Worm (Caenorhabditis elegans) whole organism, young adult: ENCODE measurements around the gene F19C7.8.

Experiments
- B0019.2 ChIP-seq: fragments of 200-800 bp; sonication (Bioruptor generic); conservative IDR thresholded peaks from 2 replicates; pipeline ENCODE4 v1.3.6; 2022; ENCODE audit warnings: missing genetic modification reagents, missing genetic modification characterization, missing compliant biosample characterization
- B0336.3 ChIP-seq: fragments of 200-800 bp; sonication (Bioruptor generic); IDR thresholded peaks from 2 replicates; pipeline ENCODE4 v1.3.6; 2022; ENCODE audit warnings: missing genetic modification characterization, missing compliant biosample characterization
- C17E4.6 ChIP-seq: fragments of 200-800 bp; sonication (Bioruptor generic); IDR thresholded peaks from 2 replicates; pipeline ENCODE4 v1.3.6; 2022; ENCODE audit warnings: missing genetic modification reagents, missing genetic modification characterization, missing compliant biosample characterization
- D2030.7 ChIP-seq: fragments of 200-800 bp; sonication (Bioruptor generic); IDR thresholded peaks from 2 replicates; pipeline ENCODE4 v1.3.6; 2022; ENCODE audit warnings: missing genetic modification reagents, missing genetic modification characterization, missing compliant biosample characterization
- F10E7.11 ChIP-seq: sonication (generic microtip); optimal IDR thresholded peaks from 2 replicates; lab custom pipeline; 2017; ENCODE audit warnings: mild to moderate bottlenecking, missing genetic modification characterization, moderate library complexity, missing compliant biosample characterization
- F22D6.2 ChIP-seq: sonication (generic microtip); optimal IDR thresholded peaks from 2 replicates; lab custom pipeline; 2016; ENCODE audit warnings: mild to moderate bottlenecking, missing genetic modification characterization, missing compliant biosample characterization
- F33H1.4 ChIP-seq: fragments of 200-800 bp; sonication (Bioruptor generic); IDR thresholded peaks from 2 replicates; pipeline ENCODE4 v1.3.6; 2022; ENCODE audit warnings: missing genetic modification reagents, missing genetic modification characterization, missing compliant biosample characterization
- F49E8.2 ChIP-seq: sonication (generic microtip); optimal IDR thresholded peaks from 3 replicates; lab custom pipeline; 2017; ENCODE audit warnings: missing genetic modification characterization, mild to moderate bottlenecking, missing compliant biosample characterization, antibody characterized with exemption, moderate library complexity; ENCODE audit not compliant: insufficient read depth
- F52B5.7 ChIP-seq: sonication (generic microtip); optimal IDR thresholded peaks from 2 replicates; lab custom pipeline; 2016; ENCODE audit warnings: mild to moderate bottlenecking, missing genetic modification characterization, missing compliant biosample characterization
- Y95B8A.8 ChIP-seq: fragments of 200-800 bp; sonication (Bioruptor generic); IDR thresholded peaks from 2 replicates; pipeline ENCODE4 v1.3.6; 2022; ENCODE audit warnings: missing genetic modification reagents, missing genetic modification characterization, missing compliant biosample characterization
- ZK185.1 ChIP-seq: sonication (generic microtip); optimal IDR thresholded peaks from 2 replicates; lab custom pipeline; 2016; ENCODE audit warnings: mild to moderate bottlenecking, missing genetic modification characterization, missing compliant biosample characterization; ENCODE audit not compliant: poor library complexity, severe bottlenecking
- akir-1 ChIP-seq: fragments of 200-800 bp; sonication (Bioruptor generic); optimal IDR thresholded peaks from 2 replicates; lab custom pipeline; 2018; ENCODE audit warnings: mild to moderate bottlenecking, missing genetic modification characterization, moderate library complexity, missing compliant biosample characterization
- aptf-3 ChIP-seq: fragments of 200-800 bp; sonication (Bioruptor generic); IDR thresholded peaks from 2 replicates; pipeline ENCODE4 v1.3.6; 2022; ENCODE audit warnings: missing genetic modification characterization, missing compliant biosample characterization
- athp-1 ChIP-seq: sonication (generic microtip); optimal IDR thresholded peaks from 2 replicates; lab custom pipeline; 2017; ENCODE audit warnings: mild to moderate bottlenecking, missing genetic modification characterization, missing compliant biosample characterization
- attf-6 ChIP-seq: fragments of 200-800 bp; sonication (Bioruptor generic); IDR thresholded peaks from 2 replicates; pipeline ENCODE4 v1.3.6; 2022; ENCODE audit warnings: missing genetic modification reagents, missing genetic modification characterization, missing compliant biosample characterization
- bed-1 ChIP-seq: fragments of 200-800 bp; sonication (Bioruptor generic); IDR thresholded peaks from 2 replicates; pipeline ENCODE4 v1.3.6; 2022; ENCODE audit warnings: missing genetic modification reagents, missing genetic modification characterization, missing compliant biosample characterization
- ceh-91 ChIP-seq: fragments of 200-800 bp; sonication (Bioruptor generic); IDR thresholded peaks from 2 replicates; pipeline ENCODE4 v1.3.6; 2022; ENCODE audit warnings: missing genetic modification reagents, missing genetic modification characterization, missing compliant biosample characterization
- dox-1 ChIP-seq: fragments of 200-800 bp; sonication (Bioruptor generic); IDR thresholded peaks from 2 replicates; pipeline ENCODE4 v1.3.6; 2022; ENCODE audit warnings: missing genetic modification reagents, missing genetic modification characterization, missing compliant biosample characterization
- dpff-1 ChIP-seq: sonication (generic microtip); optimal IDR thresholded peaks from 2 replicates; lab custom pipeline; 2017; ENCODE audit warnings: mild to moderate bottlenecking, missing genetic modification characterization, missing compliant biosample characterization
- dpl-1 ChIP-seq: fragments of 150-350 bp; optimal IDR thresholded peaks from 2 replicates; lab custom pipeline; 2014; ENCODE audit warnings: missing biosample characterization, missing genetic modification reagents, missing genetic modification characterization
- efl-1 ChIP-seq: fragments of 150-350 bp; optimal IDR thresholded peaks from 2 replicates; lab custom pipeline; 2014; ENCODE audit warnings: missing biosample characterization, missing genetic modification reagents, missing genetic modification characterization
- ekl-4 ChIP-seq: fragments of 200-800 bp; sonication (Bioruptor generic); IDR thresholded peaks from 2 replicates; pipeline ENCODE4 v1.3.6; 2022; ENCODE audit warnings: missing genetic modification reagents, missing genetic modification characterization, missing compliant biosample characterization
- ets-4 ChIP-seq: fragments of 200-800 bp; sonication (Bioruptor generic); optimal IDR thresholded peaks from 2 replicates; lab custom pipeline; 2018; ENCODE audit warnings: mild to moderate bottlenecking, missing genetic modification characterization, missing compliant biosample characterization
- him-1 ChIP-seq: sonication (generic microtip); optimal IDR thresholded peaks from 2 replicates; lab custom pipeline; 2016; ENCODE audit warnings: missing genotype, missing genetic modification reagents, missing genetic modification characterization, missing compliant biosample characterization
- hlh-26 ChIP-seq: fragments of 200-800 bp; sonication (Bioruptor generic); conservative IDR thresholded peaks from 2 replicates; pipeline ENCODE4 v1.3.6; 2022; ENCODE audit warnings: missing genetic modification reagents, missing genetic modification characterization, missing compliant biosample characterization
- hmg-1.2 ChIP-seq: fragments of 200-800 bp; sonication (Bioruptor generic); IDR thresholded peaks from 2 replicates; pipeline ENCODE4 v1.3.6; 2022; ENCODE audit warnings: missing genetic modification reagents, missing genetic modification characterization, missing compliant biosample characterization
- hrde-1 ChIP-seq: sonication (generic microtip); optimal IDR thresholded peaks from 2 replicates; lab custom pipeline; 2016; ENCODE audit warnings: missing genetic modification characterization, mild to moderate bottlenecking, missing compliant biosample characterization, moderate library complexity, missing genotype, missing genetic modification reagents, borderline replicate concordance
- hsf-1 ChIP-seq: fragments of 200-800 bp; sonication (Bioruptor generic); IDR thresholded peaks from 2 replicates; pipeline ENCODE4 v1.3.6; 2022; ENCODE audit warnings: missing genetic modification reagents, missing genetic modification characterization, missing compliant biosample characterization
- let-607 ChIP-seq, 2 experiments: fragments of 200-800 bp in 1 of 2; sonication (Bioruptor generic) in 1 of 2; sonication (generic microtip) in 1 of 2; optimal IDR thresholded peaks; 2 replicates each; lab custom pipeline; 2016 to 2018; ENCODE audit warnings: mild to moderate bottlenecking in 2 of 2, missing compliant biosample characterization in 2 of 2, missing genetic modification characterization in 2 of 2, moderate library complexity in 2 of 2, missing genotype in 1 of 2
- lin-35 ChIP-seq, 3 experiments: fragments of 150-350 bp in 2 of 3; sonication (generic microtip) in 1 of 3; optimal IDR thresholded peaks; 2 replicates each; lab custom pipeline; 2014 to 2018; ENCODE audit warnings: missing biosample characterization in 3 of 3, missing genetic modification characterization in 3 of 3, missing genetic modification reagents in 3 of 3
- lin-40 ChIP-seq: sonication (generic microtip); optimal IDR thresholded peaks from 2 replicates; lab custom pipeline; 2016; ENCODE audit warnings: missing genetic modification characterization, mild to moderate bottlenecking, missing compliant biosample characterization, missing genotype, missing genetic modification reagents
- lin-54 ChIP-seq: fragments of 200-800 bp; sonication (Bioruptor generic); optimal IDR thresholded peaks from 2 replicates; lab custom pipeline; 2018; ENCODE audit warnings: mild to moderate bottlenecking, missing genetic modification characterization, missing compliant biosample characterization
- lsl-1 ChIP-seq: fragments of 200-800 bp; sonication (Bioruptor generic); optimal IDR thresholded peaks from 2 replicates; lab custom pipeline; 2018; ENCODE audit warnings: mild to moderate bottlenecking, missing genetic modification characterization, moderate library complexity, missing compliant biosample characterization
- madf-8 ChIP-seq: fragments of 200-800 bp; sonication (Bioruptor generic); conservative IDR thresholded peaks from 2 replicates; pipeline ENCODE4 v1.3.6; 2022; ENCODE audit warnings: missing genetic modification reagents, missing genetic modification characterization, missing compliant biosample characterization
- mcd-1 ChIP-seq: fragments of 200-800 bp; sonication (Bioruptor generic); IDR thresholded peaks from 2 replicates; pipeline ENCODE4 v1.3.6; 2022; ENCODE audit warnings: missing genetic modification reagents, missing genetic modification characterization, missing compliant biosample characterization
- mxl-1 ChIP-seq: sonication (generic microtip); optimal IDR thresholded peaks from 2 replicates; lab custom pipeline; 2016; ENCODE audit warnings: missing genetic modification characterization, missing compliant biosample characterization
- nfya-1 ChIP-seq: sonication (generic microtip); optimal IDR thresholded peaks from 2 replicates; lab custom pipeline; 2017; ENCODE audit warnings: antibody characterized with exemption, missing compliant biosample characterization, missing genetic modification characterization, borderline replicate concordance; ENCODE audit not compliant: insufficient read depth
- nhr-120 ChIP-seq: fragments of 200-800 bp; sonication (Bioruptor generic); IDR thresholded peaks from 2 replicates; pipeline ENCODE4 v1.3.6; 2022; ENCODE audit warnings: missing genetic modification characterization, missing compliant biosample characterization
- nhr-80 ChIP-seq: sonication (generic microtip); optimal IDR thresholded peaks from 2 replicates; lab custom pipeline; 2016; ENCODE audit warnings: missing genetic modification characterization, missing compliant biosample characterization
- pha-4 ChIP-seq: fragments of 150-350 bp; sonication (generic microtip); optimal IDR thresholded peaks from 2 replicates; lab custom pipeline; 2014; ENCODE audit warnings: missing biosample characterization, missing genetic modification reagents, missing genetic modification characterization
- rcor-1 ChIP-seq: fragments of 200-800 bp; sonication (Bioruptor generic); IDR thresholded peaks from 2 replicates; pipeline ENCODE4 v1.3.6; 2022; ENCODE audit warnings: missing genetic modification reagents, missing genetic modification characterization, missing compliant biosample characterization
- snpc-1.3 ChIP-seq: sonication (generic microtip); optimal IDR thresholded peaks from 2 replicates; lab custom pipeline; 2017; ENCODE audit warnings: missing genetic modification characterization, mild to moderate bottlenecking, missing compliant biosample characterization, antibody characterized with exemption, moderate library complexity, missing genotype, missing genetic modification reagents; ENCODE audit not compliant: insufficient read depth
- unc-130 ChIP-seq: sonication (generic microtip); optimal IDR thresholded peaks from 2 replicates; lab custom pipeline; 2016; ENCODE audit warnings: missing genetic modification reagents, missing genetic modification characterization, missing compliant biosample characterization
- zfh-2 ChIP-seq: fragments of 200-800 bp; sonication (Bioruptor generic); conservative IDR thresholded peaks from 2 replicates; pipeline ENCODE4 v1.3.6; 2022; ENCODE audit warnings: missing genetic modification reagents, missing genetic modification characterization, missing compliant biosample characterization
- ztf-18 ChIP-seq: sonication (generic microtip); optimal IDR thresholded peaks from 2 replicates; lab custom pipeline; 2016; ENCODE audit warnings: missing genotype, mild to moderate bottlenecking, missing genetic modification characterization, missing compliant biosample characterization

The F19C7.8 gene

DNA sequence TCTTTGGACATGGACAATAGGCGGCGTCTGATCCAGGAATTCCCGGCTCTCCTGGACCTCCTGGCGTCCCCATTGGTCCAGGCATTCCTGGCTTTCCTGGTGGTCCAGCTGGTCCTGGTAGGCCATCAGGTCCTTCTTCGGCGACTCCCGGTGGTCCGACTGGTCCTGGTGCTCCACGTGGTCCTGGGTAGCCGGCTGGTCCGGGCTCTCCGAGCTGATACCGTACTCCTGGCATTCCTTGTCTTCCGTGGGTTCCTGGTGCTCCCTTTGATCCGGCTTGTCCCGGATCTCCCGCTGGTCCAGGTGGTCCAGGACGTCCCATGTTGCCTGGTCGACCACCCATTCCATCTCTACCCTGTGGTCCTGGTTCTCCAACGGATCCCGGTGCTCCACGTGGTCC lies 18.1 kb upstream of the F19C7.8 start (continued):
- TF ChIP-seq lin-40 (tag; lab: Kevin White, UChicago): no peak
- TF ChIP-seq ZK185.1: no peak
- TF ChIP-seq lin-35 (GFP tag; optimal IDR thresholded peaks at IDR 0.05; lab: Kevin White, UChicago): no peak
- TF ChIP-seq B0336.3 (GFP tag; lab: Robert Waterston, UW): 0 out of 2 replicates have a peak, but pooled peaks have one; percentile 14
- TF ChIP-seq hmg-1.2 (GFP tag; lab: Robert Waterston, UW): no peak
- no peak for TF ChIP-seq bed-1 (GFP tag; lab: Robert Waterston, UW)
- peak; percentile 92 for TF ChIP-seq zfh-2 (GFP tag; lab: Robert Waterston, UW)
- no peak for TF ChIP-seq nfya-1 (tag; lab: Kevin White, UChicago)
- no peak for TF ChIP-seq F22D6.2 (tag; lab: Kevin White, UChicago)
- TF ChIP-seq hsf-1 (GFP tag; lab: Robert Waterston, UW): no peak
- TF ChIP-seq mxl-1 (tag; lab: Kevin White, UChicago): no peak

- TF ChIP-seq mcd-1 (GFP tag; lab: Robert Waterston, UW) (peak; percentile 49; the same call in 1 of the 2 replicates), attf-6 (peak; percentile 73), madf-8 (peak; percentile 89), F10E7.11 (tag; lab: Kevin White, UChicago) (no peak), F33H1.4 (GFP tag; lab: Robert Waterston, UW) (peak; percentile 98), ztf-18 (tag; lab: Kevin White, UChicago) (no peak), athp-1 (tag; lab: Kevin White, UChicago) (no peak), dpl-1 (GFP tag; lab: Kevin White, UChicago) (no peak), lin-54 (peak; percentile 63), lsl-1 (GFP tag; lab: Kevin White, UChicago) (peak; percentile 99), rcor-1 (GFP tag; lab: Robert Waterston, UW) (peak; percentile 44; the same call in 1 of the 2 replicates), F52B5.7 (tag; lab: Kevin White, UChicago) (no peak), hrde-1 (tag; lab: Kevin White, UChicago) (peak; percentile 11), pha-4 (tag; lab: Kevin White, UChicago) (no peak), nhr-80 (tag; lab: Kevin White, UChicago) (no peak), C17E4.6 (peak; percentile 42; the same call in 1 of the 2 replicates), dox-1 (GFP tag; lab: Robert Waterston, UW) (peak; percentile 76), snpc-1.3 (tag; lab: Kevin White, UChicago) (peak; percentile 23), ekl-4 (GFP tag; lab: Robert Waterston, UW) (0 out of 2 replicates have a peak, but pooled peaks have one; percentile 55), zfh-2 (GFP tag; lab: Robert Waterston, UW) (no peak), F49E8.2 (peak; percentile 68), hsf-1 (GFP tag; lab: Robert Waterston, UW) (peak; percentile 75), efl-1 (GFP tag; lab: Kevin White, UChicago) (peak; percentile 24), B0336.3 (GFP tag; lab: Robert Waterston, UW) (0 out of 2 replicates have a peak, but pooled peaks have one; percentile 18), hmg-1.2 (GFP tag; lab: Robert Waterston, UW) (peak; percentile 23; the same call in 1 of the 2 replicates), him-1 (no peak), aptf-3 (GFP tag; lab: Robert Waterston, UW) (no peak), B0019.2 (no peak), ets-4 (no peak), ceh-91 (GFP tag; lab: Robert Waterston, UW) (peak; percentile 87), Y95B8A.8 (no peak), D2030.7 (GFP tag; lab: Robert Waterston, UW) (peak; percentile 83), nhr-120 (GFP tag; lab: Robert Waterston, UW) (no peak), unc-130 (no peak), akir-1 (GFP tag; lab: Kevin White, UChicago) (no peak), ZK185.1 (no peak), dpff-1 (tag; lab: Kevin White, UChicago) (no peak), hlh-26 (GFP tag; lab: Robert Waterston, UW) (no peak), let-607 (tag; optimal IDR thresholded peaks at IDR 0.05; lab: Kevin White, UChicago) (no peak)
Measured at ce11 chrIV:4653708-4654107, 15.8 kb upstream of the F19C7.8 start.
